Worm (Caenorhabditis elegans) whole organism, mixed stage, embryonic: ENCODE results near the gene F31F7.1.

Experiments
- M03D4.4 ChIP-seq: sonication (generic microtip); optimal IDR thresholded peaks from 2 replicates; lab custom pipeline; 2017; ENCODE audit warnings: mild to moderate bottlenecking, missing genetic modification characterization, missing compliant biosample characterization
- bed-3 ChIP-seq: fragments of 200-800 bp; sonication (Bioruptor generic); optimal IDR thresholded peaks from 3 replicates; lab custom pipeline; 2018; ENCODE audit warnings: mild to moderate bottlenecking, missing genetic modification characterization, moderate library complexity, missing compliant biosample characterization
- blmp-1 ChIP-seq: fragments of 150-350 bp; optimal IDR thresholded peaks from 2 replicates; lab custom pipeline; 2014; ENCODE audit warnings: missing biosample characterization, missing genetic modification characterization
- ceh-39 ChIP-seq: fragments of 150-350 bp; optimal IDR thresholded peaks from 2 replicates; lab custom pipeline; 2014; ENCODE audit warnings: missing biosample characterization, missing genetic modification characterization
- ceh-43 ChIP-seq: fragments of 200-800 bp; sonication (Bioruptor generic); optimal IDR thresholded peaks from 2 replicates; lab custom pipeline; 2018; ENCODE audit warnings: mild to moderate bottlenecking, missing genetic modification characterization, moderate library complexity, missing compliant biosample characterization
- ceh-83 ChIP-seq: fragments of 200-800 bp; sonication (Bioruptor generic); optimal IDR thresholded peaks from 2 replicates; lab custom pipeline; 2018; ENCODE audit warnings: mild to moderate bottlenecking, missing genetic modification characterization, missing compliant biosample characterization
- ces-1 ChIP-seq: fragments of 150-350 bp; optimal IDR thresholded peaks from 2 replicates; lab custom pipeline; 2014; ENCODE audit warnings: missing biosample characterization, missing genetic modification reagents, missing genetic modification characterization
- cnd-1 ChIP-seq: fragments of 200-800 bp; sonication (Bioruptor generic); optimal IDR thresholded peaks from 2 replicates; lab custom pipeline; 2018; ENCODE audit warnings: mild to moderate bottlenecking, missing genetic modification characterization, missing compliant biosample characterization
- drap-1 ChIP-seq: fragments of 200-800 bp; sonication (Bioruptor generic); optimal IDR thresholded peaks from 3 replicates; lab custom pipeline; 2018; ENCODE audit warnings: mild to moderate bottlenecking, missing genetic modification characterization, missing compliant biosample characterization
- elt-1 ChIP-seq: sonication (generic microtip); optimal IDR thresholded peaks from 2 replicates; lab custom pipeline; 2017; ENCODE audit warnings: missing genetic modification characterization, mild to moderate bottlenecking, missing compliant biosample characterization, antibody characterized with exemption, moderate library complexity, borderline replicate concordance; ENCODE audit not compliant: insufficient read depth
- elt-3 ChIP-seq: fragments of 150-350 bp; optimal IDR thresholded peaks from 2 replicates; lab custom pipeline; 2014; ENCODE audit warnings: missing biosample characterization, missing genetic modification characterization
- flh-1 ChIP-seq: fragments of 200-800 bp; sonication (Bioruptor generic); optimal IDR thresholded peaks from 2 replicates; lab custom pipeline; 2018; ENCODE audit warnings: mild to moderate bottlenecking, missing genetic modification characterization, moderate library complexity, missing compliant biosample characterization
- ham-2 ChIP-seq: fragments of 200-800 bp; sonication (Bioruptor generic); optimal IDR thresholded peaks from 2 replicates; lab custom pipeline; 2018; ENCODE audit warnings: mild to moderate bottlenecking, missing genetic modification characterization, missing compliant biosample characterization
- hlh-1 ChIP-seq: fragments of 150-350 bp; optimal IDR thresholded peaks from 2 replicates; lab custom pipeline; 2014; ENCODE audit warnings: missing biosample characterization, missing genetic modification reagents, missing genetic modification characterization
- lin-13 ChIP-seq: fragments of 150-350 bp; optimal IDR thresholded peaks from 2 replicates; lab custom pipeline; 2014; ENCODE audit warnings: missing biosample characterization, missing genetic modification characterization
- lin-32 ChIP-seq: fragments of 200-800 bp; sonication (Bioruptor generic); optimal IDR thresholded peaks from 2 replicates; lab custom pipeline; 2018; ENCODE audit warnings: mild to moderate bottlenecking, missing genetic modification characterization, missing compliant biosample characterization
- lsy-2 ChIP-seq: fragments of 150-350 bp; optimal IDR thresholded peaks from 2 replicates; lab custom pipeline; 2014; ENCODE audit warnings: missing biosample characterization, missing genetic modification characterization
- mab-5 ChIP-seq: fragments of 150-350 bp; optimal IDR thresholded peaks from 2 replicates; lab custom pipeline; 2014; ENCODE audit warnings: missing biosample characterization, missing genetic modification characterization
- mep-1 ChIP-seq: fragments of 150-350 bp; optimal IDR thresholded peaks from 2 replicates; lab custom pipeline; 2017; ENCODE audit warnings: missing biosample characterization, missing genetic modification reagents, missing genetic modification characterization, inconsistent platforms
- mls-2 ChIP-seq: sonication (generic microtip); optimal IDR thresholded peaks from 2 replicates; lab custom pipeline; 2016; ENCODE audit warnings: mild to moderate bottlenecking, missing genetic modification characterization, moderate library complexity, missing compliant biosample characterization
- nhr-12 ChIP-seq: fragments of 150-350 bp; optimal IDR thresholded peaks from 2 replicates; lab custom pipeline; 2014; ENCODE audit warnings: missing biosample characterization, missing genetic modification characterization
- nhr-2 ChIP-seq: fragments of 150-350 bp; optimal IDR thresholded peaks from 2 replicates; lab custom pipeline; 2014; ENCODE audit warnings: missing biosample characterization, missing genetic modification characterization
- nhr-237 ChIP-seq: fragments of 150-350 bp; optimal IDR thresholded peaks from 2 replicates; lab custom pipeline; 2014; ENCODE audit warnings: missing biosample characterization, missing genetic modification characterization
- nhr-28 ChIP-seq: fragments of 150-350 bp; optimal IDR thresholded peaks from 2 replicates; lab custom pipeline; 2014; ENCODE audit warnings: missing biosample characterization, missing genetic modification characterization
- nhr-76 ChIP-seq: sonication (generic microtip); optimal IDR thresholded peaks from 2 replicates; lab custom pipeline; 2017; ENCODE audit warnings: missing biosample characterization, missing genetic modification characterization
- pha-4 ChIP-seq: fragments of 150-350 bp; optimal IDR thresholded peaks from 2 replicates; lab custom pipeline; 2018; ENCODE audit warnings: missing biosample characterization, missing genetic modification reagents, missing genetic modification characterization
- sem-2 ChIP-seq: fragments of 200-800 bp; sonication (Bioruptor generic); optimal IDR thresholded peaks from 2 replicates; lab custom pipeline; 2018; ENCODE audit warnings: mild to moderate bottlenecking, missing genetic modification characterization, missing compliant biosample characterization
- snpc-4 ChIP-seq: fragments of 150-350 bp; optimal IDR thresholded peaks from 2 replicates; lab custom pipeline; 2014; ENCODE audit warnings: missing biosample characterization, missing genetic modification characterization
- sptf-1 ChIP-seq: sonication (generic microtip); optimal IDR thresholded peaks from 2 replicates; lab custom pipeline; 2017; ENCODE audit warnings: mild to moderate bottlenecking, missing genetic modification characterization, moderate library complexity, missing compliant biosample characterization
- tbx-8 ChIP-seq: fragments of 200-800 bp; sonication (Bioruptor generic); optimal IDR thresholded peaks from 2 replicates; lab custom pipeline; 2018; ENCODE audit warnings: mild to moderate bottlenecking, missing genetic modification characterization, moderate library complexity, missing compliant biosample characterization
- unc-120 ChIP-seq: sonication (generic microtip); optimal IDR thresholded peaks from 2 replicates; lab custom pipeline; 2017; ENCODE audit warnings: missing genetic modification characterization, missing compliant biosample characterization; ENCODE audit not compliant: poor library complexity, severe bottlenecking
- unc-39 ChIP-seq: fragments of 150-350 bp; optimal IDR thresholded peaks from 2 replicates; lab custom pipeline; 2014; ENCODE audit warnings: missing biosample characterization, missing genetic modification characterization
- unc-62 ChIP-seq: fragments of 150-350 bp; optimal IDR thresholded peaks from 2 replicates; lab custom pipeline; 2014; ENCODE audit warnings: missing biosample characterization, missing genetic modification reagents, missing genetic modification characterization
- zip-8 ChIP-seq: fragments of 150-350 bp; optimal IDR thresholded peaks from 2 replicates; lab custom pipeline; 2014; ENCODE audit warnings: missing biosample characterization, missing genetic modification characterization
- ztf-11 ChIP-seq: fragments of 150-350 bp; optimal IDR thresholded peaks from 2 replicates; lab custom pipeline; 2014; ENCODE audit warnings: missing biosample characterization, missing genetic modification characterization

Gene F31F7.1

DNA sequence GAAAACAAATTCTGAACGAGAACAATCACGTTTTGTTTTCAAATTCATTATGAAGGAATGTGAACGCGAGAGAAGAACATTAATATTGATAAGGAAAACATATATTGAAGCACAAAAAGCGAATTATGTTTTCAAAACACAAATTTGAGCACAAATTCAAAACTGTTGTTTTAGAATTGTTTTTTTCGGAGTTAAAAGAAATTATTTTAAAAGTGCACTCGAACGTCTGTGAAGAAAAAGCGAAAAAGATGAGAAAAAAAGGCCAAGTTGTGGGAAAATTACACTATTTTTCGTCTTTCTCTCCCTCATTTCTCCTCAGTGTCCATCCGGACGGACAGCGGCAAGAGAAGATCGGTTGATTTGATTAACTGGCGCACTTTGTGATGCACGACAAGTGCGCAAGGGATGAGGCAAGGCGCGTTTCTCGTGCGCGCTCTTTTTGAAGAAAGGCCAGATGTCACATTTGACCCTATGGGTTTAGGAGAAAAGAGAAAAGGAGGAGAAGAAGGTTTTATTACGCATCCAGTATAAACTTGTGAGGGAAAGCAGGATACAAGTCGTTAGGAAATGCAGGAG is 8.9 kb upstream of the F31F7.1 start, which contains the start of gene mrck-1:
TSS of gene mrck-1 (minus strand) at position 51 of the 576 bp plus-strand sequence.
- TF ChIP-seq hlh-1 (tag; lab: Kevin White, UChicago), result peak; percentile 94
- peak; percentile 41 for TF ChIP-seq sem-2 (GFP tag; lab: Kevin White, UChicago)
- peak; percentile 78 for TF ChIP-seq ceh-43 (GFP tag; lab: Kevin White, UChicago)
- TF ChIP-seq cnd-1, result peak; percentile 94
- TF ChIP-seq drap-1 (GFP tag; lab: Kevin White, UChicago), result peak; percentile 88
- no peak for TF ChIP-seq snpc-4
- TF ChIP-seq elt-1 (tag; lab: Kevin White, UChicago), result peak; percentile 55
- peak; percentile 100 for TF ChIP-seq ces-1
- TF ChIP-seq unc-39 (tag; lab: Kevin White, UChicago), result peak; percentile 73
- no peak for TF ChIP-seq zip-8
- peak; percentile 97 for TF ChIP-seq mep-1 (tag; lab: Kevin White, UChicago)
- TF ChIP-seq nhr-28 (tag; lab: Kevin White, UChicago), result no peak
- TF ChIP-seq pha-4 (tag; lab: Kevin White, UChicago), result peak; percentile 78
- peak; percentile 90 for TF ChIP-seq M03D4.4 (tag; lab: Kevin White, UChicago)
- peak; percentile 51 for TF ChIP-seq nhr-2 (tag; lab: Kevin White, UChicago)
- TF ChIP-seq nhr-237, result peak; percentile 80
- peak; percentile 75 for TF ChIP-seq ceh-83 (GFP tag; lab: Kevin White, UChicago)
- TF ChIP-seq ham-2 (GFP tag; lab: Kevin White, UChicago), result peak; percentile 59
- peak; percentile 95 for TF ChIP-seq mls-2 (tag; lab: Kevin White, UChicago)
- peak; percentile 45 for TF ChIP-seq flh-1 (GFP tag; lab: Kevin White, UChicago)
- TF ChIP-seq unc-120, result peak; percentile 96
- peak; percentile 45 for TF ChIP-seq ceh-39 (tag; lab: Kevin White, UChicago)
- TF ChIP-seq elt-3 (tag; lab: Kevin White, UChicago), result no peak
- peak; percentile 96 for TF ChIP-seq unc-62 (GFP tag; lab: Kevin White, UChicago)
- peak; percentile 82 for TF ChIP-seq lsy-2 (tag; lab: Kevin White, UChicago)
- peak; percentile 94 for TF ChIP-seq lin-13 (tag; lab: Kevin White, UChicago)
- TF ChIP-seq ztf-11 (tag; lab: Kevin White, UChicago), result peak; percentile 82
- TF ChIP-seq sptf-1 (tag; lab: Kevin White, UChicago), result peak; percentile 94
- TF ChIP-seq lin-32, result peak; percentile 84
- no peak for TF ChIP-seq mab-5 (tag; lab: Kevin White, UChicago)
- TF ChIP-seq nhr-12 (tag; lab: Kevin White, UChicago), result peak; percentile 65
- peak; percentile 71 for TF ChIP-seq blmp-1 (tag; lab: Kevin White, UChicago)
- peak; percentile 60 for TF ChIP-seq bed-3 (GFP tag; lab: Kevin White, UChicago)
- TF ChIP-seq nhr-76 (tag; lab: Kevin White, UChicago), result peak; percentile 21
- peak; percentile 32 for TF ChIP-seq tbx-8 (GFP tag; lab: Kevin White, UChicago)

DNA sequence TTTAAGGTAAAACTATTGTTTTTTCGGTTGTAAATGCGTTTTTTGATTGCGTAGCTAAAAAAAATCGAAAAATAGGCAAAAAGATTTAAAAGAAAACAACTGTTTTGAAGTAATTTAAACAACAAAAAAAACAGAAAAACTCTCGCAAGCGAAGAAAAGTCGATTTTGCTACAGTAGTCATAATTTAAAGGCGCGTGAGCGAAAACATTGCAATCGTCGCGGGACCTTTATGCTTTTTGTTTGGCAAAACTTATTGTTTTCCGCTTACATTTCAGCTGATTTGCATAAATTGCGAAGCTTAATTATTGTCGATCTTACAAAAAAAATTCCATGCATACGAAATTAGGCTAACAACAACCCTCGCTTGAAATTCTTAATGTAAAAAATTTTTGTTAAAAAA is 8.3 kb upstream of the F31F7.1 start:
- TF ChIP-seq lin-13 (tag; lab: Kevin White, UChicago) (no peak), flh-1 (GFP tag; lab: Kevin White, UChicago) (no peak), unc-39 (tag; lab: Kevin White, UChicago) (no peak), pha-4 (tag; lab: Kevin White, UChicago) (no peak), snpc-4 (no peak), nhr-237 (no peak), nhr-12 (tag; lab: Kevin White, UChicago) (no peak), ces-1 (no peak), drap-1 (GFP tag; lab: Kevin White, UChicago) (no peak), blmp-1 (tag; lab: Kevin White, UChicago) (no peak), hlh-1 (tag; lab: Kevin White, UChicago) (no peak), tbx-8 (GFP tag; lab: Kevin White, UChicago) (no peak), lsy-2 (tag; lab: Kevin White, UChicago) (no peak)
- TF ChIP-seq, all 35 proteins: peak for 0

- TF ChIP-seq ces-1, result peak; percentile 70
- no peak for TF ChIP-seq ceh-39 (tag; lab: Kevin White, UChicago)
- TF ChIP-seq, all 35 proteins: peak for 1
Measured at ce11 chrV:6268526-6268925, 7.7 kb upstream of the F31F7.1 start.
